Fruit fly (Drosophila melanogaster): ENCODE results near the gene CG42634.

The CG42634 gene

DNA sequence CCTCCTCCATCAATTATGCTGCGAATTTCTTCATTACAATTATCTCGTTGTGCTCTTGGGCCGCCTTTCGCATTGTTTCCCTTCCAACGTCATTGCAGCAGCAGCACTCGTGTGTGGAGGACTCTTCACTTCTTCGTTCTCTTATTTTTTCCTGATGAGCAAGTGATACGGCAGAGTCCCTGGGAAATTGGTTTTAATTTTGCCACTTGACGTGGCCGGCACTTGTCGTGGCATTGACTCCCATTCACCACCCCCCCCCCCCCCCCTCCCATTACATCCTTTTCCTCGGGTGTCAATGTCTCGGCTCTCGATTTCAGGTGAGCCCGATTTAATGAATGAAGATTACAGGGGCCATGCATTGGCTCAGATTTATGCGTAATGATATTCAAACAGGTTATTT is 5.6 kb upstream of the CG42634 start:
- TF ChIP-seq Jra (GFP tag; optimal IDR thresholded peaks at IDR 0.05) (no peak), Vsx2 (GFP tag; optimal IDR thresholded peaks at IDR 0.05; ENCODE audit: partially characterized antibody) (no peak), woc (GFP tag; optimal IDR thresholded peaks at IDR 0.05) (no peak), Myc (optimal IDR thresholded peaks at IDR 0.05) (no peak), HLH106 (tag; optimal IDR thresholded peaks at IDR 0.05) (no peak), CG32264 (GFP tag; optimal IDR thresholded peaks at IDR 0.05) (no peak), CrebA (GFP tag; optimal IDR thresholded peaks at IDR 0.05; ENCODE audit: borderline replicate concordance) (no peak), rgr (GFP tag; optimal IDR thresholded peaks at IDR 0.05) (no peak), sv (GFP tag; optimal IDR thresholded peaks at IDR 0.05) (no peak), Rel (GFP tag; optimal IDR thresholded peaks at IDR 0.05) (no peak), Rel (tag; optimal IDR thresholded peaks at IDR 0.05) (no peak), h (GFP tag; optimal IDR thresholded peaks at IDR 0.05) (no peak), GATAd (GFP tag; optimal IDR thresholded peaks at IDR 0.05) (no peak), Hr83 (GFP tag; optimal IDR thresholded peaks at IDR 0.05; ENCODE audit: poor library complexity, severe bottlenecking) (no peak), ey (GFP tag; optimal IDR thresholded peaks at IDR 0.05) (no peak), N (GFP tag; optimal IDR thresholded peaks at IDR 0.05) (no peak)

DNA sequence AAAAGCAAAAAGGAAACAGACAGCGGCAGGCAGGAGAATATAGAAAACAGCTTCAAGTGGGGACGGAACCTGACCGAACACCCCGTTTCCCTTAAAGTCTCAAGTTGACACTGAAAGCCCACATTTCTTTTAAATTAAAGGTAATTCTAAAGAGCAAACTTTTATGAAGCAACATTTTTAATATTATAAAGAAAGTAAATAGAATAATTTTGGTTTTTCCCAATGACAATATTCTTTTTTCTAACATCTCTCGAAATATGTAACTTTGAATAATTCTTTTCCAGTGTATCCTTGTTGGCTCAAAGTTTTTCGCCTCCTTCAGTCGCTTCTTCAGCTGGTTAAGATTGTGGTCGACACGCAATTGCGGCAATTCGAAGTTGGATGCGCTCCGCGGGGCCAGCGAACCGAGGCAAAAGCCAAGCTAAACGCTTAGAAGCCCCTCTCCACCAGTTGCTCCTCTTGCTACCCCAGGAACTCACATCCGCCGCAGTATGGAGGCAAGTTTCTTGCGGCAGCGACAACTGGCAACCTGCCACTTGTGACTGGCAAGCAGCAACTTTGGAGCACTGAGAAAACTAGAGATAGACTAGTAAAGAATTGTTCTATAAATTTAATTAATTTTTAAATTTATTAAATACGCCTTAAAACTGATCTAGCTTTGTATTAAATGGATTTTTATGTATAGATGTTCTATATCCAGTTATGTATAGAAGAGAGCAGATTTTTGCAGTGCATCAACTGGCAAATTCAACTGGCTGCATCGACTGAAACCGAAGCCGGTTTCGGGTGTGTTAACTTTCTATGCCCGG is 4.5 kb upstream of the CG42634 start:
- TF ChIP-seq Hr83 (GFP tag; optimal IDR thresholded peaks at IDR 0.05; ENCODE audit: poor library complexity, severe bottlenecking): no peak
- peak; percentile 65 for TF ChIP-seq woc (GFP tag; optimal IDR thresholded peaks at IDR 0.05)
- peak; percentile 80 for TF ChIP-seq psq (GFP tag; optimal IDR thresholded peaks at IDR 0.05)
- peak; percentile 77 for TF ChIP-seq h (GFP tag; optimal IDR thresholded peaks at IDR 0.05)
- peak; percentile 84 for TF ChIP-seq brk (GFP tag; optimal IDR thresholded peaks at IDR 0.05)
- TF ChIP-seq br (GFP tag; optimal IDR thresholded peaks at IDR 0.05): peak; percentile 34
- TF ChIP-seq jim (GFP tag; optimal IDR thresholded peaks at IDR 0.05): no peak
- peak; percentile 34 for TF ChIP-seq tai (GFP tag; optimal IDR thresholded peaks at IDR 0.05)
- peak; percentile 78 for TF ChIP-seq Sp1 (GFP tag; optimal IDR thresholded peaks at IDR 0.05)
- no peak for TF ChIP-seq Mio (GFP tag; optimal IDR thresholded peaks at IDR 0.05)
- TF ChIP-seq ey (GFP tag; optimal IDR thresholded peaks at IDR 0.05): peak; percentile 62
- TF ChIP-seq Jra (GFP tag; optimal IDR thresholded peaks at IDR 0.05): peak; percentile 34
- TF ChIP-seq HLH106 (tag; optimal IDR thresholded peaks at IDR 0.05): peak; percentile 85
- TF ChIP-seq Abd-B (GFP tag; optimal IDR thresholded peaks at IDR 0.05): no peak
- peak; percentile 49 for TF ChIP-seq dmrt93B (GFP tag; optimal IDR thresholded peaks at IDR 0.05)
- no peak for TF ChIP-seq lola (GFP tag; optimal IDR thresholded peaks at IDR 0.05)
- peak; percentile 62 for TF ChIP-seq rgr (GFP tag; optimal IDR thresholded peaks at IDR 0.05)
- no peak for TF ChIP-seq dl (GFP tag; optimal IDR thresholded peaks at IDR 0.05; ENCODE audit: insufficient read depth in 1 of 2, partially characterized antibody in 2 of 2)
- TF ChIP-seq GATAd (GFP tag; optimal IDR thresholded peaks at IDR 0.05): no peak
- no peak for TF ChIP-seq Dfd (GFP tag; optimal IDR thresholded peaks at IDR 0.05)
- no peak for TF ChIP-seq Myc (optimal IDR thresholded peaks at IDR 0.05)
- no peak for TF ChIP-seq Dif (GFP tag; optimal IDR thresholded peaks at IDR 0.05; ENCODE audit: partially characterized antibody)
- no peak for TF ChIP-seq Vsx2 (GFP tag; optimal IDR thresholded peaks at IDR 0.05; ENCODE audit: partially characterized antibody)
- TF ChIP-seq sage (GFP tag; optimal IDR thresholded peaks at IDR 0.05): no peak
- no peak for TF ChIP-seq dsf (GFP tag; optimal IDR thresholded peaks at IDR 0.05; ENCODE audit: borderline replicate concordance)
- peak; percentile 67 for TF ChIP-seq CG9705 (GFP tag; optimal IDR thresholded peaks at IDR 0.05)
- TF ChIP-seq Rel (GFP tag; optimal IDR thresholded peaks at IDR 0.05): peak; percentile 43
- no peak for TF ChIP-seq Rel (tag; optimal IDR thresholded peaks at IDR 0.05)
- no peak for TF ChIP-seq CrebA (GFP tag; optimal IDR thresholded peaks at IDR 0.05; ENCODE audit: borderline replicate concordance)
- TF ChIP-seq foxo (GFP tag; optimal IDR thresholded peaks at IDR 0.05): peak in 1 of 2 experiments; percentile 74
- peak; percentile 66 for TF ChIP-seq OdsH (GFP tag; optimal IDR thresholded peaks at IDR 0.05)
- TF ChIP-seq usp (GFP tag; optimal IDR thresholded peaks at IDR 0.05): no peak
- TF ChIP-seq Hnf4 (GFP tag; optimal IDR thresholded peaks at IDR 0.05): peak; percentile 65
- TF ChIP-seq fru (GFP tag; optimal IDR thresholded peaks at IDR 0.05): peak; percentile 71
- TF ChIP-seq CG32264 (GFP tag; optimal IDR thresholded peaks at IDR 0.05): no peak
- TF ChIP-seq Hr78 (GFP tag; optimal IDR thresholded peaks at IDR 0.05): no peak

All from whole organism, wandering third instar larva.